Fruit fly (Drosophila melanogaster): ENCODE results near the gene CG12984.
A peak's percentile ranks its signal among the peaks of the same experiment; 100 is the strongest.

The CG12984 gene

dm6 chr3L:21009405-21010120 is 18.1 kb downstream of the CG12984 start (continued):
- peak; percentile 22 for TF ChIP-seq scrt (GFP tag; optimal IDR thresholded peaks at IDR 0.05)
- TF ChIP-seq sima (GFP tag; optimal IDR thresholded peaks at IDR 0.05): no peak
- peak; percentile 60 for TF ChIP-seq HLH3B (GFP tag; IDR thresholded peaks at IDR 0.05)
- TF ChIP-seq Ssrp (tag; optimal IDR thresholded peaks at IDR 0.05): no peak
- peak; percentile 41 for TF ChIP-seq CG7839 (tag; optimal IDR thresholded peaks at IDR 0.05)
- peak; percentile 74; the same call in 2 of the 3 replicates for TF ChIP-seq Dbx (GFP tag; IDR thresholded peaks at IDR 0.05)
- peak; percentile 35 for TF ChIP-seq mirr (GFP tag; optimal IDR thresholded peaks at IDR 0.05)
- no peak for TF ChIP-seq CG1647 (GFP tag; optimal IDR thresholded peaks at IDR 0.05)
- TF ChIP-seq CG6854 (GFP tag; optimal IDR thresholded peaks at IDR 0.05): peak; percentile 43
- TF ChIP-seq psq (GFP tag; optimal IDR thresholded peaks at IDR 0.05): no peak
- no peak for TF ChIP-seq pfk (GFP tag; optimal IDR thresholded peaks at IDR 0.05)
- peak; percentile 63 for TF ChIP-seq CG13624 (GFP tag; optimal IDR thresholded peaks at IDR 0.05)
- 0 out of 2 replicates have a peak, but pooled peaks have one; percentile 16 for TF ChIP-seq Scr (GFP tag; IDR thresholded peaks at IDR 0.05; ENCODE audit: partially characterized antibody)
- peak; percentile 63 for TF ChIP-seq sisA (GFP tag; IDR thresholded peaks at IDR 0.05)
- TF ChIP-seq CG11247 (GFP tag; IDR thresholded peaks at IDR 0.05): no peak
- TF ChIP-seq CG13424 (tag; optimal IDR thresholded peaks at IDR 0.05): peak; percentile 21
- peak; percentile 18 for TF ChIP-seq CG10209 (GFP tag; optimal IDR thresholded peaks at IDR 0.05)
- peak; percentile 26 to 43 for TF ChIP-seq Pdp1 (GFP tag; optimal IDR thresholded peaks at IDR 0.05)
- no peak for TF ChIP-seq fd96Cb (tag; optimal IDR thresholded peaks at IDR 0.05)
- TF ChIP-seq hth (optimal IDR thresholded peaks at IDR 0.05): no peak
- TF ChIP-seq Nf-YA (GFP tag; IDR thresholded peaks at IDR 0.05): 0 out of 2 replicates have a peak, but pooled peaks have one; percentile 49
- no peak for TF ChIP-seq Dip2 (GFP tag; IDR thresholded peaks at IDR 0.05)
- TF ChIP-seq vvl (GFP tag; IDR thresholded peaks at IDR 0.05): peak; percentile 85
- peak; percentile 59 for TF ChIP-seq Ptx1 (GFP tag; IDR thresholded peaks at IDR 0.05)
- peak; percentile 85 for TF ChIP-seq cg (GFP tag; optimal IDR thresholded peaks at IDR 0.05)
- TF ChIP-seq org-1 (GFP tag; optimal IDR thresholded peaks at IDR 0.05): no peak
- TF ChIP-seq CG10321 (GFP tag; IDR thresholded peaks at IDR 0.05): no peak
- TF ChIP-seq Six4 (GFP tag; optimal IDR thresholded peaks at IDR 0.05): peak; percentile 31
- peak; percentile 35 for TF ChIP-seq CG13775 (GFP tag; optimal IDR thresholded peaks at IDR 0.05)
- TF ChIP-seq Doc2 (GFP tag; IDR thresholded peaks at IDR 0.05): no peak
- TF ChIP-seq sna (GFP tag; IDR thresholded peaks at IDR 0.05; ENCODE audit: partially characterized antibody): no peak
- TF ChIP-seq dmrt11E (tag; optimal IDR thresholded peaks at IDR 0.05): peak; percentile 16
- peak; percentile 20 for TF ChIP-seq CG10979 (tag; optimal IDR thresholded peaks at IDR 0.05)
- peak; percentile 50 for TF ChIP-seq jumu (GFP tag; optimal IDR thresholded peaks at IDR 0.05)
- TF ChIP-seq CG11504 (tag; optimal IDR thresholded peaks at IDR 0.05): peak; percentile 41
- TF ChIP-seq onecut (GFP tag; IDR thresholded peaks at IDR 0.05): 0 out of 2 replicates have a peak, but pooled peaks have one; percentile 14
- TF ChIP-seq CG2875 (GFP tag; optimal IDR thresholded peaks at IDR 0.05): peak; percentile 1
- peak; percentile 70 for TF ChIP-seq Awh (GFP tag; IDR thresholded peaks at IDR 0.05)
- peak; percentile 32; the same call in 1 of the 2 replicates for TF ChIP-seq al (GFP tag; IDR thresholded peaks at IDR 0.05)
- TF ChIP-seq nau (GFP tag; optimal IDR thresholded peaks at IDR 0.05): peak; percentile 30
- peak; percentile 72 for TF ChIP-seq CG32532 (GFP tag; IDR thresholded peaks at IDR 0.05)
- no peak for TF ChIP-seq Spps (tag; optimal IDR thresholded peaks at IDR 0.05)
- TF ChIP-seq Hr3 (GFP tag; optimal IDR thresholded peaks at IDR 0.05): peak; percentile 8
- TF ChIP-seq CG11723 (GFP tag; optimal IDR thresholded peaks at IDR 0.05): no peak
- peak; percentile 28 for TF ChIP-seq chn (GFP tag; optimal IDR thresholded peaks at IDR 0.05)
- TF ChIP-seq CG1792 (GFP tag; optimal IDR thresholded peaks at IDR 0.05): no peak
- TF ChIP-seq CG4328 (GFP tag; optimal IDR thresholded peaks at IDR 0.05): no peak
- TF ChIP-seq CG8924 (tag; optimal IDR thresholded peaks at IDR 0.05): peak; percentile 24
- TF ChIP-seq tgo (GFP tag; IDR thresholded peaks at IDR 0.05): peak; percentile 70
- TF ChIP-seq D19A (tag; optimal IDR thresholded peaks at IDR 0.05): peak; percentile 7
